Worm (Caenorhabditis elegans): ENCODE results near the gene chts-1.

- TF ChIP-seq cog-1 (tag; optimal IDR thresholded peaks at IDR 0.05) (no peak), T22C8.4 (GFP tag; IDR thresholded peaks at IDR 0.05) (no peak)
Measured at ce11 chrX:7464389-7464788, 55.1 kb downstream of the chts-1 start.

Data from whole organism, midembryonic.